Worm (Caenorhabditis elegans) whole organism, L1 larva: Measurements from ENCODE around the gene clec-76.

Experiments used
- C34B4.2 ChIP-seq: sonication (generic microtip); optimal IDR thresholded peaks from 2 replicates; lab custom pipeline; 2017; ENCODE audit warnings: mild to moderate bottlenecking, missing genetic modification characterization, missing compliant biosample characterization
- ama-1 ChIP-seq: fragments of 150-350 bp; optimal IDR thresholded peaks from 2 replicates; lab custom pipeline; 2014
- blmp-1 ChIP-seq: fragments of 150-350 bp; optimal IDR thresholded peaks from 2 replicates; lab custom pipeline; 2014; ENCODE audit warnings: missing biosample characterization, missing genetic modification characterization
- egl-27 ChIP-seq, 2 experiments: fragments of 150-350 bp in 1 of 2; sonication (generic microtip); optimal IDR thresholded peaks; 3 replicates each; lab custom pipeline; 2017 to 2018; ENCODE audit warnings: missing biosample characterization in 2 of 2, missing genetic modification characterization in 2 of 2, missing genetic modification reagents in 2 of 2
- elt-2 ChIP-seq: sonication (generic microtip); optimal IDR thresholded peaks from 2 replicates; lab custom pipeline; 2016; ENCODE audit warnings: missing genetic modification characterization, mild to moderate bottlenecking, inconsistent platforms, missing compliant biosample characterization, missing genetic modification reagents
- lin-39 ChIP-seq: fragments of 150-350 bp; optimal IDR thresholded peaks from 2 replicates; lab custom pipeline; 2014; ENCODE audit warnings: missing biosample characterization, missing genetic modification reagents, missing genetic modification characterization
- snpc-4 ChIP-seq: fragments of 150-350 bp; optimal IDR thresholded peaks from 2 replicates; lab custom pipeline; 2014; ENCODE audit warnings: missing biosample characterization, missing genetic modification characterization
- snu-23 ChIP-seq: sonication (generic microtip); optimal IDR thresholded peaks from 2 replicates; lab custom pipeline; 2016; ENCODE audit warnings: missing genetic modification characterization, missing compliant biosample characterization
- sptf-1 ChIP-seq: fragments of 150-350 bp; optimal IDR thresholded peaks from 2 replicates; lab custom pipeline; 2014; ENCODE audit warnings: missing biosample characterization, missing genetic modification characterization
- unc-62 ChIP-seq: fragments of 150-350 bp; optimal IDR thresholded peaks from 2 replicates; lab custom pipeline; 2014; ENCODE audit warnings: missing biosample characterization, missing genetic modification reagents, missing genetic modification characterization

ce11 chrIV:3973049-3973448 is 8.0 kb downstream of the clec-76 start, which contains the start of gene clec-79:
- TF ChIP-seq elt-2 (tag; lab: Kevin White, UChicago) = no peak
- no peak for TF ChIP-seq snpc-4 (tag; lab: Kevin White, UChicago)
- TF ChIP-seq sptf-1 (tag; lab: Kevin White, UChicago) = no peak
- no peak for TF ChIP-seq C34B4.2
- TF ChIP-seq ama-1 (lab: Kevin White, UChicago) = no peak
- no peak for TF ChIP-seq egl-27 (tag; optimal IDR thresholded peaks at IDR 0.05; lab: Kevin White, UChicago)
- TF ChIP-seq blmp-1 (tag; lab: Kevin White, UChicago) = no peak
- TF ChIP-seq unc-62 (GFP tag; lab: Kevin White, UChicago) = no peak
- TF ChIP-seq snu-23 (GFP tag; lab: Kevin White, UChicago) = no peak
- TF ChIP-seq lin-39 = no peak
